Worm (Caenorhabditis elegans) whole organism, mixed stage, embryonic: ENCODE results near the gene F01D5.6.

Experiments used
- blmp-1 ChIP-seq: fragments of 150-350 bp; optimal IDR thresholded peaks from 2 replicates; lab custom pipeline; 2014; ENCODE audit warnings: missing biosample characterization, missing genetic modification characterization
- hlh-1 ChIP-seq: fragments of 150-350 bp; optimal IDR thresholded peaks from 2 replicates; lab custom pipeline; 2014; ENCODE audit warnings: missing biosample characterization, missing genetic modification reagents, missing genetic modification characterization
- lin-13 ChIP-seq: fragments of 150-350 bp; optimal IDR thresholded peaks from 2 replicates; lab custom pipeline; 2014; ENCODE audit warnings: missing biosample characterization, missing genetic modification characterization
- lin-32 ChIP-seq: fragments of 200-800 bp; sonication (Bioruptor generic); optimal IDR thresholded peaks from 2 replicates; lab custom pipeline; 2018; ENCODE audit warnings: mild to moderate bottlenecking, missing genetic modification characterization, missing compliant biosample characterization
- mep-1 ChIP-seq: fragments of 150-350 bp; optimal IDR thresholded peaks from 2 replicates; lab custom pipeline; 2017; ENCODE audit warnings: missing biosample characterization, missing genetic modification reagents, missing genetic modification characterization, inconsistent platforms
- nhr-12 ChIP-seq: fragments of 150-350 bp; optimal IDR thresholded peaks from 2 replicates; lab custom pipeline; 2014; ENCODE audit warnings: missing biosample characterization, missing genetic modification characterization
- nhr-237 ChIP-seq: fragments of 150-350 bp; optimal IDR thresholded peaks from 2 replicates; lab custom pipeline; 2014; ENCODE audit warnings: missing biosample characterization, missing genetic modification characterization
- nhr-28 ChIP-seq: fragments of 150-350 bp; optimal IDR thresholded peaks from 2 replicates; lab custom pipeline; 2014; ENCODE audit warnings: missing biosample characterization, missing genetic modification characterization
- nhr-76 ChIP-seq: sonication (generic microtip); optimal IDR thresholded peaks from 2 replicates; lab custom pipeline; 2017; ENCODE audit warnings: missing biosample characterization, missing genetic modification characterization
- unc-39 ChIP-seq: fragments of 150-350 bp; optimal IDR thresholded peaks from 2 replicates; lab custom pipeline; 2014; ENCODE audit warnings: missing biosample characterization, missing genetic modification characterization
- unc-62 ChIP-seq: fragments of 150-350 bp; optimal IDR thresholded peaks from 2 replicates; lab custom pipeline; 2014; ENCODE audit warnings: missing biosample characterization, missing genetic modification reagents, missing genetic modification characterization
- zip-8 ChIP-seq: fragments of 150-350 bp; optimal IDR thresholded peaks from 2 replicates; lab custom pipeline; 2014; ENCODE audit warnings: missing biosample characterization, missing genetic modification characterization

DNA sequence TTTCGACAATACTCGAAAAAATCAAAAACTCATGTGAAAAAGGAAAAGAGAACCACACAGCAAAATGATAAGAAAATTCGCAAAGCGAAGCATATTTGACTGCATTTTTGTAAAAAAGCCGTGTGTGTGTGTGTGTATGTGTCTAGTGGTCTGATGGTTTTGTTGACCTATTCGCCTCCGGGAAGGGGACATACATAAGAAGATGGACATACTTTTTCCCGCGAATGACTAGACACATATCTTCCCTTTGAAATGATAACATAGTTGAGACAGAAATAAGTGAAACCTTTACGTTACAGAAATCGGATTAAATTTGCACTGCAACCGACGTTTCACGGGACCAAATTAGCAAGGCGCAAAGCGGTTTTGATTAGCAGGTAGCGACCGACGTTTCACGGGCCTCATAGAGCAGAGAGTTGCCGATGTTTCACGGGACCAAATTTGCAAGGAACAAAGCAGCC, 45.2 kb downstream of the F01D5.6 start:
- TF ChIP-seq blmp-1 (tag; lab: Kevin White, UChicago) = no peak
- TF ChIP-seq zip-8 (tag; lab: Kevin White, UChicago) = no peak
- no peak for TF ChIP-seq nhr-76 (tag; lab: Kevin White, UChicago)
- no peak for TF ChIP-seq lin-13 (tag; lab: Kevin White, UChicago)
- no peak for TF ChIP-seq lin-32
- no peak for TF ChIP-seq unc-62 (GFP tag; lab: Kevin White, UChicago)
- no peak for TF ChIP-seq hlh-1
- no peak for TF ChIP-seq nhr-237 (tag; lab: Kevin White, UChicago)
- TF ChIP-seq unc-39 = no peak
- no peak for TF ChIP-seq nhr-28
- TF ChIP-seq nhr-12 (tag; lab: Kevin White, UChicago) = no peak
- TF ChIP-seq mep-1 (tag; lab: Kevin White, UChicago) = no peak
